Worm (Caenorhabditis elegans) whole organism, young adult: Measurements from ENCODE around the gene srbc-83.
A peak's percentile ranks its signal among the peaks of the same experiment; 100 is the strongest.
"Not testable (repeated sequence)": the region's sequence is repeated elsewhere in the genome, so short reads cannot be mapped to it uniquely, and the experiment has no call there.

ENCODE experiments used
- T26A5.8 ChIP-seq: sonication (generic microtip); optimal IDR thresholded peaks from 2 replicates; lab custom pipeline; 2016; ENCODE audit warnings: missing genetic modification characterization, missing compliant biosample characterization
- Y53F4B.3 ChIP-seq: fragments of 200-800 bp; sonication (Bioruptor generic); IDR thresholded peaks from 2 replicates; pipeline ENCODE4 v1.3.6; 2022; ENCODE audit warnings: missing genetic modification reagents, missing genetic modification characterization, missing compliant biosample characterization
- hmg-1.2 ChIP-seq: fragments of 200-800 bp; sonication (Bioruptor generic); IDR thresholded peaks from 2 replicates; pipeline ENCODE4 v1.3.6; 2022; ENCODE audit warnings: missing genetic modification reagents, missing genetic modification characterization, missing compliant biosample characterization
- lin-54 ChIP-seq: fragments of 200-800 bp; sonication (Bioruptor generic); optimal IDR thresholded peaks from 2 replicates; lab custom pipeline; 2018; ENCODE audit warnings: mild to moderate bottlenecking, missing genetic modification characterization, missing compliant biosample characterization
- nhr-90 ChIP-seq: sonication (generic microtip); optimal IDR thresholded peaks from 2 replicates; lab custom pipeline; 2016; ENCODE audit warnings: missing genotype, mild to moderate bottlenecking, missing genetic modification characterization, missing compliant biosample characterization
- snpc-4 ChIP-seq, 5 experiments: fragments of 150-350 bp in 1 of 5; sonication (generic microtip) in 4 of 5; optimal IDR thresholded peaks; 2 replicates each; lab custom pipeline; 2014 to 2018; ENCODE audit warnings: missing genetic modification characterization in 5 of 5, missing biosample characterization in 3 of 5, antibody characterized with exemption in 2 of 5, mild to moderate bottlenecking in 2 of 5, missing compliant biosample characterization in 2 of 5, missing genotype in 2 of 5, moderate library complexity in 2 of 5, missing genetic modification reagents in 1 of 5

DNA sequence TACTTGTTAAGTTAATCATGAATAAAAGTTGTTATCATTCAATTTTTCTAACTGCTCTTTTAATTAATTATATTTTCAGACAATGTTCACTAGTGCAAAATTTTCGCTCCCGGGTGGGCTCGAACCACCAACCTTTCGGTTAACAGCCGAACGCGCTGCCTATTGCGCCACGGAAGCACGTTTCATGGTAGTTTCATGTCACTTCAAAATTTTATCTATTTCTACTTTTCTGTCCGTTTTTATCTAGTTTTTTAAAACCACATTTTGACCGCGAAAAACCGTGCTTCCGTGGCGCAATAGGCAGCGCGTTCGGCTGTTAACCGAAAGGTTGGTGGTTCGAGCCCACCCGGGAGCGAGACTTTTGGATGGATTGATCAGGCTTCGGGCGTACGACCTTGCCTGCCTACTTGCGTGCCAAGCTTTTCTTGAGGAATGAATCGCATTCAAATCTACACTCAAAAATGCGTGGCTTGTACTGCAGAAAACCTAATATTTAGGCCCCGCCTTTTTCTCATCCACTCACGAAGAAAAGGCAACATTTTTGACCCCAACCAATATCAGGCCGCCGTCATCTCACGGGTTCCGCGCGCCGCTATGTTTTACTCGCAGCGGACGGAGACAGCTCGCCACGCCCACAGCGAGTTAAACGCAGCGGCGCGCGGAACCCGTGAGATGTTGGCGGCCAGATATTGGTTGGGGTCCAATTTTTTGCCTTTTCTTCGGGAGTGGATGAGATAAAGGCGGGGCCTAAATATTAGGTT lies 44.5 kb downstream of the srbc-83 start:
- TF ChIP-seq Y53F4B.3; lin-54 (GFP tag; lab: Kevin White, UChicago); T26A5.8; snpc-4 (GFP tag; optimal IDR thresholded peaks at IDR 0.05; lab: Kevin White, UChicago): not testable (repeated sequence)
- TF ChIP-seq snpc-4 (tag; optimal IDR thresholded peaks at IDR 0.05; lab: Kevin White, UChicago) (peak in 2 of 4 experiments; percentile 77 to 81), nhr-90 (tag; lab: Kevin White, UChicago) (peak; percentile 10), hmg-1.2 (GFP tag; lab: Robert Waterston, UW) (peak; percentile 33; the same call in 1 of the 2 replicates)
